Worm (Caenorhabditis elegans): ENCODE data around the gene sfxn-1.2.

- no peak for TF ChIP-seq flt-1 (GFP tag; IDR thresholded peaks at IDR 0.05)
- no peak for TF ChIP-seq ref-1 (GFP tag; conservative IDR thresholded peaks at IDR 0.05)
- no peak for TF ChIP-seq cog-1 (tag; optimal IDR thresholded peaks at IDR 0.05)
Measured at ce11 chrII:11221771-11222355, 36.0 kb downstream of the sfxn-1.2 start, which contains the start of gene plpr-1.

All from whole organism, midembryonic.